Worm (Caenorhabditis elegans): Measurements from ENCODE around the gene ace-3.

DNA sequence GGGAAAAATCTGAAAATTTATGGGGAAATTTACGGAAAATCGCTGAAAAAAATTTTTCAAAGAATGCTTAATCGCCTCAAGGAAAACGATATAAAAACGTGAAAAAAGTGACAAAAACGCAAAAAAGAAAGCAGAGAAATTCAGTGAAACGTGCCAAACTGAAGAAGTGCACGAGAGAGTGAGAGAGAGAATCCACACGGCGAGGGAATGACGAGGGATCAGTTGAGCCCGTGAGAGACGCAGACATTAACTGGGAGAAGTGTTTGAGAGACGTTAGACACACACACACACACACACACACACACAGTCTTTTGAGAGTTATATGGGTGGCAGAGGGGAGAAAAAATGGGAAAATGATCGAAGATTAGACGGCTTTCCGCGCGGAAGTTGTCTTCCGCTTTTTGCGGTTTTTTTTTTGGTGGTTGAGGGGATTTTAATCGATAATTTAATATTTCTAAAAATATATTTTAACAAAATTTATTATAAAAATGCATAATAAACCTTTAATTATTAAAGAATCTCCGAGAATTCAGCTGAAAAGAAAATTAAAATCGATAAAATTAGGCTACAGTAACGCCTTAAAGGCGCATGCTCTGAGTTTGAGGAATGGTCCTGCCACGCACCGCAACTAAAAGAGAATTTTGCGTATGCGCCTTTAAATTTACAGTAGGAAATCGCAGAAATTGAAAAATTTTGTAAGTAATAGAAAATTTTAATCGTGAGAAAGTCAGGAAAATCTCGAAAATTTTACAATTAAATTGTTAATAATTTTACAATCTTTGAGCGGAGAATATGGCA, 39.2 kb downstream of the ace-3 start:
- TF ChIP-seq him-1 (tag; optimal IDR thresholded peaks at IDR 0.05): no peak
- TF ChIP-seq W03F9.2 (tag; optimal IDR thresholded peaks at IDR 0.05): peak; percentile 37
- TF ChIP-seq dao-5 (tag; optimal IDR thresholded peaks at IDR 0.05): no peak
